Fruit fly (Drosophila melanogaster) whole organism, adult: ENCODE results near the gene CG14238.

ENCODE experiments used
- CG11617 ChIP-seq: fragments of 200-800 bp; sonication (Bioruptor generic); optimal IDR thresholded peaks from 2 replicates; lab custom pipeline; 2017; ENCODE audit warnings: mild to moderate bottlenecking, missing biosample characterization, missing genetic modification reagents, missing genetic modification characterization
- CG12768 ChIP-seq: fragments of 200-800 bp; sonication (Bioruptor generic); optimal IDR thresholded peaks from 2 replicates; lab custom pipeline; 2017; ENCODE audit warnings: missing biosample characterization, missing genetic modification characterization, mild to moderate bottlenecking, moderate library complexity, missing genetic modification reagents
- CG14711 ChIP-seq: fragments of 200-800 bp; sonication (Bioruptor generic); optimal IDR thresholded peaks from 2 replicates; lab custom pipeline; 2018; ENCODE audit warnings: missing biosample characterization, mild to moderate bottlenecking, missing genetic modification characterization, moderate library complexity
- CG1620 ChIP-seq: fragments of 200-800 bp; sonication (Bioruptor generic); optimal IDR thresholded peaks from 2 replicates; lab custom pipeline; 2016; ENCODE audit warnings: missing biosample characterization, missing genetic modification characterization
- CG7045 ChIP-seq: fragments of 200-800 bp; sonication (Bioruptor generic); optimal IDR thresholded peaks from 2 replicates; lab custom pipeline; 2017; ENCODE audit warnings: missing biosample characterization, mild to moderate bottlenecking, missing genetic modification characterization
- CG7101 ChIP-seq: fragments of 200-800 bp; sonication (Bioruptor generic); optimal IDR thresholded peaks from 2 replicates; lab custom pipeline; 2018; ENCODE audit warnings: missing biosample characterization, mild to moderate bottlenecking, missing genetic modification characterization, moderate library complexity
- Crg-1 ChIP-seq: fragments of 200-800 bp; sonication (Bioruptor generic); optimal IDR thresholded peaks from 2 replicates; lab custom pipeline; 2016; ENCODE audit warnings: missing biosample characterization, missing genetic modification characterization
- Hr96 ChIP-seq: fragments of 200-800 bp; sonication (Bioruptor generic); optimal IDR thresholded peaks from 2 replicates; lab custom pipeline; 2016; ENCODE audit warnings: missing biosample characterization, missing genetic modification characterization
- Mnt ChIP-seq: fragments of 200-800 bp; sonication (Bioruptor generic); optimal IDR thresholded peaks from 2 replicates; lab custom pipeline; 2016; ENCODE audit warnings: missing biosample characterization, mild to moderate bottlenecking, missing genetic modification characterization
- kay ChIP-seq: fragments of 200-800 bp; sonication (Bioruptor generic); peaks from one replicate; lab custom pipeline; 2016; ENCODE audit warnings: missing biosample characterization, missing genetic modification characterization, borderline replicate concordance
- pad ChIP-seq: fragments of 200-800 bp; sonication (Bioruptor generic); optimal IDR thresholded peaks from 3 replicates; lab custom pipeline; 2017; ENCODE audit warnings: missing biosample characterization, missing genetic modification characterization, mild to moderate bottlenecking, moderate library complexity, missing genetic modification reagents
- toe ChIP-seq: fragments of 200-800 bp; sonication (Bioruptor generic); optimal IDR thresholded peaks from 2 replicates; lab custom pipeline; 2016; ENCODE audit warnings: missing biosample characterization, missing genetic modification characterization

DNA sequence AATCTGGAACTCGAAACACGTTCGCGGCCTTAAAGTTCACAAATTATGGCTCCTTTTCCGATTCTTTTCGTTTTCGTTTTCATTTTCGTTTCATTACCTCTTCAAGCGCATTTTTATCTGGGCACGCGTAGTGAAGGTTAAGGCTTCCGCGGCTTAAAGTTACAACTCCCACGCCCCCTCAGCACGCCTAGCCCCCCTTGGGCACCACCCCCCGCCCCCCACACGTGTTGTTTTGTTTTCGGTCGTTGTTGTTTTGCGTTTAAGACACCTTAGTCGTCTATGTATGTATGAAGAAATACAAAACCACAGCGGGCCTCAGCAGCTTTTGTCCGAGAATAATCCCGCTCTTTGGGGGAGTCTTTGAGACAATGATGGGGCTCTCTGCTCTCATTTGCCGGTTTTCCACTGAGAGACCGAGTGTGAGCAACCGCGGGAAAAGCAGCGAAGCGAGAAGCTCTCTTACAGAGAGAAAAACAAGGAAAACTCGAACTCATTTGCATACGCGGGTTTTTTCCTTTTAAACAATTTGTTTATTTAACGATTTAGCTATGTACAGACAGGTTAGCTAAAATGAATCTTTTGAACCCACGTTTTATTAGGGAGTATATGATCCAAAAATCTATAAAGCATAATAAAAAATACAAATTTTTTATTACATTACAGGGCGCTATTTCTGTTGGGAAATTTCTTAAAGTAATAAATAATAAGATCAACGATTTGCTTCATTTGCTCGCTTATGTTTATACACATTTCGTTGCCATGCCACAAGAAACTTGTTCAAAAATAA is 4.3 kb downstream of the CG14238 start:
- TF ChIP-seq CG1620 (GFP tag; lab: Kevin White, UChicago) = no peak
- TF ChIP-seq CG14711 (tag; lab: Kevin White, UChicago) = no peak
- TF ChIP-seq pad = no peak
- no peak for TF ChIP-seq CG7045 (GFP tag; lab: Kevin White, UChicago)
- no peak for TF ChIP-seq CG7101 (tag; lab: Kevin White, UChicago)
- no peak for TF ChIP-seq Crg-1 (GFP tag; lab: Kevin White, UChicago)
- no peak for TF ChIP-seq Hr96 (GFP tag; lab: Kevin White, UChicago)
- no peak for TF ChIP-seq CG12768
- TF ChIP-seq Mnt = no peak
- TF ChIP-seq toe = no peak
- no peak for TF ChIP-seq CG11617
- no peak for TF ChIP-seq kay (GFP tag; lab: Kevin White, UChicago)
